Worm (Caenorhabditis elegans) whole organism, young adult: Measurements from ENCODE around the gene lec-1.

ENCODE experiments used
- B0019.2 ChIP-seq: fragments of 200-800 bp; sonication (Bioruptor generic); conservative IDR thresholded peaks from 2 replicates; pipeline ENCODE4 v1.3.6; 2022; ENCODE audit warnings: missing genetic modification reagents, missing genetic modification characterization, missing compliant biosample characterization
- F37B4.10 ChIP-seq: fragments of 200-800 bp; sonication (Bioruptor generic); IDR thresholded peaks from 2 replicates; pipeline ENCODE4 v1.3.6; 2022; ENCODE audit warnings: missing genetic modification characterization, missing compliant biosample characterization
- F39B2.1 ChIP-seq: fragments of 200-800 bp; sonication (Bioruptor generic); IDR thresholded peaks from 2 replicates; pipeline ENCODE4 v1.3.6; 2022; ENCODE audit warnings: missing genetic modification reagents, missing genetic modification characterization, missing compliant biosample characterization
- F49E8.2 ChIP-seq: sonication (generic microtip); optimal IDR thresholded peaks from 3 replicates; lab custom pipeline; 2017; ENCODE audit warnings: missing genetic modification characterization, mild to moderate bottlenecking, missing compliant biosample characterization, antibody characterized with exemption, moderate library complexity; ENCODE audit not compliant: insufficient read depth
- Y53F4B.3 ChIP-seq: fragments of 200-800 bp; sonication (Bioruptor generic); IDR thresholded peaks from 2 replicates; pipeline ENCODE4 v1.3.6; 2022; ENCODE audit warnings: missing genetic modification reagents, missing genetic modification characterization, missing compliant biosample characterization
- ama-1 ChIP-seq, 3 experiments: fragments of 150-350 bp in 1 of 3; sonication (generic microtip) in 2 of 3; optimal IDR thresholded peaks; 2 replicates each; lab custom pipeline; 2014 to 2018; ENCODE audit warnings: missing biosample characterization in 2 of 3, missing genetic modification characterization in 2 of 3, missing genetic modification reagents in 2 of 3
- atf-7 ChIP-seq: sonication (generic microtip); optimal IDR thresholded peaks from 2 replicates; lab custom pipeline; 2017; ENCODE audit warnings: mild to moderate bottlenecking, missing genetic modification characterization, missing compliant biosample characterization
- attf-3 ChIP-seq: fragments of 200-800 bp; sonication (Bioruptor generic); conservative IDR thresholded peaks from 2 replicates; pipeline ENCODE4 v1.3.6; 2022; ENCODE audit warnings: missing genetic modification reagents, missing genetic modification characterization, missing compliant biosample characterization
- attf-5 ChIP-seq: fragments of 200-800 bp; sonication (Bioruptor generic); optimal IDR thresholded peaks from 2 replicates; lab custom pipeline; 2018; ENCODE audit warnings: mild to moderate bottlenecking, missing genetic modification characterization, missing compliant biosample characterization
- bed-1 ChIP-seq: fragments of 200-800 bp; sonication (Bioruptor generic); IDR thresholded peaks from 2 replicates; pipeline ENCODE4 v1.3.6; 2022; ENCODE audit warnings: missing genetic modification reagents, missing genetic modification characterization, missing compliant biosample characterization
- cebp-2 ChIP-seq: fragments of 200-800 bp; sonication (Bioruptor generic); IDR thresholded peaks from 2 replicates; pipeline ENCODE4 v1.3.6; 2022; ENCODE audit warnings: missing genetic modification characterization, missing compliant biosample characterization
- ceh-58 ChIP-seq: fragments of 200-800 bp; sonication (Bioruptor generic); IDR thresholded peaks from 2 replicates; pipeline ENCODE4 v1.3.6; 2022; ENCODE audit warnings: missing genetic modification characterization, missing compliant biosample characterization
- ceh-91 ChIP-seq: fragments of 200-800 bp; sonication (Bioruptor generic); IDR thresholded peaks from 2 replicates; pipeline ENCODE4 v1.3.6; 2022; ENCODE audit warnings: missing genetic modification reagents, missing genetic modification characterization, missing compliant biosample characterization
- chd-7 ChIP-seq: sonication (generic microtip); optimal IDR thresholded peaks from 2 replicates; lab custom pipeline; 2016; ENCODE audit warnings: mild to moderate bottlenecking, missing genetic modification characterization, moderate library complexity, missing compliant biosample characterization
- die-1 ChIP-seq: sonication (generic microtip); optimal IDR thresholded peaks from 2 replicates; lab custom pipeline; 2016; ENCODE audit warnings: missing genotype, mild to moderate bottlenecking, missing genetic modification characterization, missing compliant biosample characterization
- dpff-1 ChIP-seq: sonication (generic microtip); optimal IDR thresholded peaks from 2 replicates; lab custom pipeline; 2017; ENCODE audit warnings: mild to moderate bottlenecking, missing genetic modification characterization, missing compliant biosample characterization
- dpl-1 ChIP-seq: fragments of 150-350 bp; optimal IDR thresholded peaks from 2 replicates; lab custom pipeline; 2014; ENCODE audit warnings: missing biosample characterization, missing genetic modification reagents, missing genetic modification characterization
- him-1 ChIP-seq: sonication (generic microtip); optimal IDR thresholded peaks from 2 replicates; lab custom pipeline; 2016; ENCODE audit warnings: missing genotype, missing genetic modification reagents, missing genetic modification characterization, missing compliant biosample characterization
- hmg-20 ChIP-seq: fragments of 200-800 bp; sonication (Bioruptor generic); IDR thresholded peaks from 2 replicates; pipeline ENCODE4 v1.3.6; 2022; ENCODE audit warnings: missing genetic modification reagents, missing genetic modification characterization, missing compliant biosample characterization
- lin-26 ChIP-seq: fragments of 200-800 bp; sonication (Bioruptor generic); IDR thresholded peaks from 2 replicates; pipeline ENCODE4 v1.3.6; 2022; ENCODE audit warnings: missing genetic modification reagents, missing genetic modification characterization, missing compliant biosample characterization
- madf-10 ChIP-seq: sonication (generic microtip); optimal IDR thresholded peaks from 2 replicates; lab custom pipeline; 2016; ENCODE audit warnings: mild to moderate bottlenecking, missing genetic modification characterization, missing compliant biosample characterization
- nhr-90 ChIP-seq: sonication (generic microtip); optimal IDR thresholded peaks from 2 replicates; lab custom pipeline; 2016; ENCODE audit warnings: missing genotype, mild to moderate bottlenecking, missing genetic modification characterization, missing compliant biosample characterization
- pha-4 ChIP-seq: fragments of 150-350 bp; sonication (generic microtip); optimal IDR thresholded peaks from 2 replicates; lab custom pipeline; 2014; ENCODE audit warnings: missing biosample characterization, missing genetic modification reagents, missing genetic modification characterization
- repo-1 ChIP-seq: sonication (generic microtip); optimal IDR thresholded peaks from 2 replicates; lab custom pipeline; 2017; ENCODE audit warnings: mild to moderate bottlenecking, missing genetic modification characterization, missing compliant biosample characterization
- sptf-2 ChIP-seq: fragments of 200-800 bp; sonication (Bioruptor generic); optimal IDR thresholded peaks from 2 replicates; lab custom pipeline; 2018; ENCODE audit warnings: mild to moderate bottlenecking, missing genetic modification characterization, missing compliant biosample characterization
- tbx-9 ChIP-seq: sonication (generic microtip); optimal IDR thresholded peaks from 2 replicates; lab custom pipeline; 2016; ENCODE audit warnings: borderline replicate concordance, missing genetic modification characterization, inconsistent platforms, missing compliant biosample characterization
- zfh-2 ChIP-seq: fragments of 200-800 bp; sonication (Bioruptor generic); conservative IDR thresholded peaks from 2 replicates; pipeline ENCODE4 v1.3.6; 2022; ENCODE audit warnings: missing genetic modification reagents, missing genetic modification characterization, missing compliant biosample characterization
- ztf-6 ChIP-seq: fragments of 200-800 bp; sonication (Bioruptor generic); IDR thresholded peaks from 2 replicates; pipeline ENCODE4 v1.3.6; 2022; ENCODE audit warnings: missing genetic modification reagents, missing genetic modification characterization, missing compliant biosample characterization

Gene lec-1

DNA sequence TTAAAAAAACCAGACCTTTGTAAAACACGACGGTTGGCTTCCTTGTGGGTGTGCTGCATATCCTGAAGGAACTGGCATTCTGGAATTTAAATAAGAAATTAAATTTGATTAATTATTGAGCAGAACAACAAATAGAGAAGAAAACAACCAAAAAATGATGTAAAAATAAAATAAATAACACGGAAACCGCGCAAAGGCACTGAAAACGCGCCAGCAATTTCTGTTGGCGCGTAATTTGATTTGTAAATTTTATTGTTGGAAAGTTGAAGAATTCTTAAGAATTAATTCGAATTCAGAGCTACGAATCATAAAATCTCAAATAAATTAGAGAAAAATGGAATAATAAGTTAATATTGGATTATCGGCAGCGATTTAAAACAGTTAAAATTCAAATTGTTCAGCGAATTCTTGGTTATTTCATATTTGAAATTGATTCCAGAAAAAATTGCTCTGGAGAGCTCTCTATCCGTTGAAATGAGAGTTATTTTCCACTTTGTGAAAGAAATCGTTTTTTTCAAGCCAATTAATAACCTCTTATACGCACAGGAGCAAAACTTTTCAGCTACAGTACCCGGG is 42.6 kb downstream of the lec-1 start, which contains the start of gene romo-1 (continued):
- no peak for TF ChIP-seq dpff-1 (tag; lab: Kevin White, UChicago)
- TF ChIP-seq him-1 = peak; percentile 39
- TF ChIP-seq F49E8.2 (tag; lab: Kevin White, UChicago) = no peak
- TF ChIP-seq F39B2.1 = no peak
- TF ChIP-seq atf-7 (tag; lab: Kevin White, UChicago) = no peak
- TF ChIP-seq pha-4 (tag; lab: Kevin White, UChicago) = peak; percentile 92
- no peak for TF ChIP-seq cebp-2
- TF ChIP-seq F37B4.10 (GFP tag; lab: Robert Waterston, UW) = no peak
- TF ChIP-seq Y53F4B.3 (GFP tag; lab: Robert Waterston, UW) = no peak

DNA sequence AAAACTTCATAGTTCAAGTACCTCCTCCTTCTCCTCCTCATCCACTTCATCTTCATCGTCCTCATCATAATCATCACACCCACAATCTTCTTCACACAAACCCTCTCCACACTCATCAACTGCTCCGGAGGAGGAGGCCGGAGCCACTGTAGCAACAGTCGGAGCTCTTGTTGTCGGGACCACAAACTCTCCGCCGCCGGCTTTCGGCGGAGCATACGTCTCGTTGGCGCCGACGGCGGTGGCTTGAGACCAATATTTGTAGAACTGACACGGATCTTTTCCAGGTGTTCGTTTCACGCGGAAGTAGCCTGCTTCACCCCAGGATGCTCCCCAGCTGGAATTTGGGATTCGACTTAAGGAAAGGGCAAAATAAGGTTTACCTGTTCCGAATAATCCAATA is 44.2 kb downstream of the lec-1 start:
- no peak for TF ChIP-seq die-1 (tag; lab: Kevin White, UChicago)
- TF ChIP-seq hmg-20 = no peak
- TF ChIP-seq zfh-2 (GFP tag; lab: Robert Waterston, UW) = peak; percentile 64; the same call in 1 of the 2 replicates
- no peak for TF ChIP-seq bed-1 (GFP tag; lab: Robert Waterston, UW)
- no peak for TF ChIP-seq sptf-2 (GFP tag; lab: Kevin White, UChicago)

DNA sequence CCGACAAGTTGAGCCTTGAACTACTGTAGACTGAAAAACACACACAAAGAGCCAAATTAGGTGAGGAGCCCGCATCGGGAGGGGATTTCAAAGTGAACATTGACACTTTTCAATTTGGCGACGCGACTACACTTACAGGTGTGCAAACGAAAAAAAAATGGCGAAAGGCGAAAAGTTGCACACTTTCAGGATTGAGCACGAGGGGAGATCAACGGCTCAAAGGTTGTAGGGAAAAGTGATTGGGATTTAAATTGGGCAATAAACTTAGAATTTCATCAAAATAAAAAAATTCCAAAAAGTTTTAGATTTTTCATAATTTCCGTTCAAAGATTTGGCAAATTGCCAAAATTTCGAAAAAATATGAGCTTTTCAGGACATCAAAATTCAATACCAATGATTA is 47.7 kb downstream of the lec-1 start, which contains the start of gene F15D4.4:
TSS of gene F15D4.4 (minus strand) at position 101 of the 400 bp plus-strand sequence.
- TF ChIP-seq ceh-58 (no peak), B0019.2 (GFP tag; lab: Robert Waterston, UW) (no peak), tbx-9 (tag; lab: Kevin White, UChicago) (no peak), lin-26 (GFP tag; lab: Robert Waterston, UW) (no peak), ceh-91 (GFP tag; lab: Robert Waterston, UW) (no peak), ama-1 (optimal IDR thresholded peaks at IDR 0.05; lab: Kevin White, UChicago) (no peak), ama-1 (GFP tag; optimal IDR thresholded peaks at IDR 0.05; lab: Kevin White, UChicago) (no peak), madf-10 (no peak)

DNA sequence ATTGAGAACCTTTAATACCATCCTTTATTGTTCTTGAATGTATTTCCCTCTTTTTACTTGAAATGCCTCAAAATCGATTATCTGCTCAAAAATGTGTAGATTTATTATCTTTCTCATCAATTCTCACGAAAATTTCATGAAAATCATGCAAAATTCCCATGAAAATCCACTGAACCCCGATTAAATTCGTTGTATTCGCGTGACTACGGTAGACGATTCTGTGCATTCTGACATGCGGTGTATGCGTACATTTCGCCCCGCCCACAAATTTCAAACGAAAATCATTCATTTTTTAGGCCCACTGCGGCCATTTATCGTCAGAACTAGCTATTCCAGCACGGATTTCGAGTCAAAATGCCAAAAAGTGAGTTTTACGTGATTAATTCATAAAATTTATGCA is 49.7 kb downstream of the lec-1 start, which contains the start of gene F15D4.5:
TSS of gene F15D4.5 (plus strand) at position 301 of the 400 bp plus-strand sequence.
- no peak for TF ChIP-seq attf-5 (GFP tag; lab: Kevin White, UChicago)
- no peak for TF ChIP-seq chd-7
- no peak for TF ChIP-seq madf-10
- TF ChIP-seq nhr-90 (tag; lab: Kevin White, UChicago) = no peak

DNA sequence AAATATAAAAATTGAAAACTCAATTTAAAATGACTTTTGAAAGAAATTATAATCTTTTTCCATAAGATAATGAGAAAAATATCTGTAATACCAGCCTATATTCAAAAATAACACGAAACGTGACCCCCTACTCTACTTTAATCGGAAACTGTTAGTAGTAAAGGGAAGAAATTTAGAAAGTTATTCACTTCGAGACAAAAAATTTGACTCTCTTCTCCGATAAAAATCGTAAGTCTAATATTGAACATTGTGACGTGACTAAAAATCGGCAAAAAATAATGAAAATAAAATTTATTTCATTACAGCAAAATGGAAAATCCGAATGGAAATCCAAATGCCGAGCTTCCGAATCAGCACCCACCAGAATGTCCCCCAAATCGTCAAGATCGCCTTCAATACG is 53.5 kb downstream of the lec-1 start, which contains the start of gene F15D4.6:
TSS of gene F15D4.6 (plus strand) at position 301 of the 400 bp plus-strand sequence.
- no peak for TF ChIP-seq repo-1 (tag; lab: Kevin White, UChicago)
- no peak for TF ChIP-seq dpl-1 (GFP tag; lab: Kevin White, UChicago)
- TF ChIP-seq ztf-6 (GFP tag; lab: Robert Waterston, UW) = no peak
- no peak for TF ChIP-seq attf-3 (GFP tag; lab: Robert Waterston, UW)
- TF ChIP-seq tbx-9 (tag; lab: Kevin White, UChicago) = no peak
